Fruit fly (Drosophila melanogaster) whole organism, embryonic: ENCODE data around the gene RpS28a.
A peak's percentile ranks its signal among the peaks of the same experiment; 100 is the strongest.

ENCODE experiments used
- Aef1 ChIP-seq: fragments of 200-800 bp; sonication (Bioruptor generic); IDR thresholded peaks from 3 replicates; pipeline ENCODE4 v1.3.6; 2022; ENCODE audit warnings: missing biosample characterization, missing genetic modification characterization
- CG1024 ChIP-seq: fragments of 200-800 bp; sonication (Bioruptor generic); IDR thresholded peaks from 2 replicates; pipeline ENCODE4 v1.3.6; 2022; ENCODE audit warnings: missing biosample characterization, missing genetic modification characterization
- CG11456 ChIP-seq: fragments of 200-800 bp; sonication (Bioruptor generic); IDR thresholded peaks from 3 replicates; pipeline ENCODE4 v1.3.6; 2022; ENCODE audit warnings: missing biosample characterization, missing genetic modification characterization
- CG12219 ChIP-seq: fragments of 200-800 bp; sonication (Bioruptor generic); optimal IDR thresholded peaks from 3 replicates; lab custom pipeline; 2018; ENCODE audit warnings: missing biosample characterization, mild to moderate bottlenecking, missing genetic modification characterization
- CG12659 ChIP-seq: fragments of 200-800 bp; sonication (Bioruptor generic); optimal IDR thresholded peaks from 3 replicates; lab custom pipeline; 2017; ENCODE audit warnings: mild to moderate bottlenecking, missing biosample characterization, missing genetic modification reagents, missing genetic modification characterization
- CG13296 ChIP-seq: fragments of 200-800 bp; sonication (Bioruptor generic); optimal IDR thresholded peaks from 3 replicates; lab custom pipeline; 2018; ENCODE audit warnings: missing biosample characterization, mild to moderate bottlenecking, missing genetic modification characterization
- CG15696 ChIP-seq: fragments of 200-800 bp; sonication (Bioruptor generic); optimal IDR thresholded peaks from 2 replicates; lab custom pipeline; 2019; ENCODE audit warnings: missing biosample characterization, mild to moderate bottlenecking, missing genetic modification characterization, moderate library complexity
- CG16779 ChIP-seq: fragments of 200-800 bp; sonication (Bioruptor generic); IDR thresholded peaks from 2 replicates; pipeline ENCODE4 v1.3.6; 2022; ENCODE audit warnings: missing biosample characterization, missing genetic modification characterization
- CG18011 ChIP-seq: fragments of 200-800 bp; sonication (Bioruptor generic); optimal IDR thresholded peaks from 2 replicates; lab custom pipeline; 2017; ENCODE audit warnings: missing biosample characterization, missing genetic modification characterization, mild to moderate bottlenecking, moderate library complexity, missing genotype
- CG18262 ChIP-seq: fragments of 200-800 bp; optimal IDR thresholded peaks from 3 replicates; lab custom pipeline; 2019; ENCODE audit warnings: missing biosample characterization, mild to moderate bottlenecking, missing genetic modification characterization, moderate library complexity
- CG18599 ChIP-seq: fragments of 200-800 bp; sonication (Bioruptor generic); optimal IDR thresholded peaks from 3 replicates; lab custom pipeline; 2017; ENCODE audit warnings: missing biosample characterization, missing genetic modification characterization, mild to moderate bottlenecking, moderate library complexity, missing genetic modification reagents
- CG2116 ChIP-seq: fragments of 200-800 bp; sonication (Bioruptor generic); optimal IDR thresholded peaks from 3 replicates; lab custom pipeline; 2018; ENCODE audit warnings: missing biosample characterization, mild to moderate bottlenecking, missing genetic modification characterization
- CG2678 ChIP-seq: fragments of 200-800 bp; sonication (Bioruptor generic); optimal IDR thresholded peaks from 3 replicates; lab custom pipeline; 2019; ENCODE audit warnings: missing biosample characterization, mild to moderate bottlenecking, missing genetic modification characterization, moderate library complexity
- CG2889 ChIP-seq: fragments of 200-800 bp; sonication (Bioruptor generic); IDR thresholded peaks from 3 replicates; pipeline ENCODE4 v1.3.6; 2022; ENCODE audit warnings: missing biosample characterization, missing genetic modification characterization
- CG3847 ChIP-seq: fragments of 200-800 bp; sonication (Bioruptor generic); IDR thresholded peaks from 2 replicates; pipeline ENCODE4 v1.3.6; 2022; ENCODE audit warnings: missing biosample characterization, missing genetic modification characterization
- CG6254 ChIP-seq: fragments of 200-800 bp; sonication (Bioruptor generic); optimal IDR thresholded peaks from 3 replicates; lab custom pipeline; 2017; ENCODE audit warnings: mild to moderate bottlenecking, missing biosample characterization, missing genetic modification reagents, missing genetic modification characterization
- CG6689 ChIP-seq: fragments of 200-800 bp; sonication (Bioruptor generic); IDR thresholded peaks from 2 replicates; pipeline ENCODE4 v1.3.6; 2022; ENCODE audit warnings: missing biosample characterization, missing genetic modification characterization
- CG9437 ChIP-seq: fragments of 200-800 bp; sonication (Bioruptor generic); optimal IDR thresholded peaks from 2 replicates; lab custom pipeline; 2018; ENCODE audit warnings: missing biosample characterization, mild to moderate bottlenecking, missing genetic modification characterization
- CG9876 ChIP-seq: fragments of 200-800 bp; sonication (Bioruptor generic); optimal IDR thresholded peaks from 2 replicates; lab custom pipeline; 2016; ENCODE audit warnings: missing biosample characterization, missing genetic modification characterization
- Dad ChIP-seq: fragments of 200-800 bp; sonication (Bioruptor generic); optimal IDR thresholded peaks from 3 replicates; lab custom pipeline; 2016; ENCODE audit warnings: missing biosample characterization, missing genetic modification characterization
- Dll ChIP-seq: fragments of 200-800 bp; sonication (Bioruptor generic); IDR thresholded peaks from 4 replicates; pipeline ENCODE4 v1.3.6; 2022; ENCODE audit warnings: missing biosample characterization, missing genetic modification characterization; ENCODE audit not compliant: partially characterized antibody
- Fer3 ChIP-seq: fragments of 200-800 bp; sonication (Bioruptor generic); optimal IDR thresholded peaks from 2 replicates; lab custom pipeline; 2018; ENCODE audit warnings: missing biosample characterization, mild to moderate bottlenecking, missing genetic modification characterization, moderate library complexity
- Hr78 ChIP-seq, 2 experiments: fragments of 200-800 bp in 1 of 2; fragments of >200 bp in 1 of 2; sonication (Bioruptor generic) in 1 of 2; optimal IDR thresholded peaks; 2 replicates each; lab custom pipeline; 2017 to 2019; ENCODE audit warnings: missing biosample characterization in 2 of 2, missing genetic modification characterization in 2 of 2, mild to moderate bottlenecking in 1 of 2, moderate library complexity in 1 of 2
- Opbp ChIP-seq: fragments of 200-800 bp; sonication (Bioruptor generic); IDR thresholded peaks from 3 replicates; pipeline ENCODE4 v1.3.6; 2022; ENCODE audit warnings: missing biosample characterization, missing genetic modification characterization; ENCODE audit not compliant: partially characterized antibody
- Taf1 ChIP-seq: fragments of 200-800 bp; sonication (Bioruptor generic); IDR thresholded peaks from 2 replicates; pipeline ENCODE4 v1.3.6; 2022; ENCODE audit warnings: missing biosample characterization, missing genetic modification characterization
- Vsx1 ChIP-seq: fragments of 200-800 bp; sonication (Bioruptor generic); optimal IDR thresholded peaks from 2 replicates; lab custom pipeline; 2017; ENCODE audit warnings: missing biosample characterization, mild to moderate bottlenecking, missing genetic modification characterization, missing genetic modification reagents
- Xbp1 ChIP-seq: fragments of 200-800 bp; sonication (Bioruptor generic); optimal IDR thresholded peaks from 3 replicates; lab custom pipeline; 2016; ENCODE audit warnings: missing biosample characterization, mild to moderate bottlenecking, missing genetic modification characterization
- ac ChIP-seq: fragments of 200-800 bp; sonication (Bioruptor generic); optimal IDR thresholded peaks from 3 replicates; lab custom pipeline; 2017; ENCODE audit warnings: missing biosample characterization, mild to moderate bottlenecking, missing genetic modification characterization
- bowl ChIP-seq: fragments of 200-800 bp; sonication (Bioruptor generic); IDR thresholded peaks from 2 replicates; pipeline ENCODE4 v1.3.6; 2022; ENCODE audit warnings: missing biosample characterization, missing genetic modification characterization
- corto ChIP-seq: fragments of 200-800 bp; sonication (Bioruptor generic); optimal IDR thresholded peaks from 2 replicates; lab custom pipeline; 2016; ENCODE audit warnings: missing biosample characterization, mild to moderate bottlenecking, missing genetic modification characterization, moderate library complexity
- dan ChIP-seq: fragments of 200-800 bp; sonication (Bioruptor generic); IDR thresholded peaks from 2 replicates; pipeline ENCODE4 v1.3.6; 2022; ENCODE audit warnings: missing biosample characterization, missing genetic modification characterization
- dpn ChIP-seq, 2 experiments: fragments of 200-800 bp; sonication (Bioruptor generic); optimal IDR thresholded peaks; 3 replicates each; lab custom pipeline; 2016; ENCODE audit warnings: missing biosample characterization in 2 of 2, missing genetic modification characterization in 2 of 2
- eyg ChIP-seq: fragments of 200-800 bp; sonication (Bioruptor generic); optimal IDR thresholded peaks from 3 replicates; lab custom pipeline; 2016; ENCODE audit warnings: missing biosample characterization, missing genetic modification characterization
- fd3F ChIP-seq: fragments of 200-800 bp; sonication (Bioruptor generic); optimal IDR thresholded peaks from 2 replicates; lab custom pipeline; 2018; ENCODE audit warnings: missing biosample characterization, mild to moderate bottlenecking, missing genetic modification characterization, moderate library complexity
- ftz-f1 ChIP-seq: fragments of 200-800 bp; sonication (Bioruptor generic); optimal IDR thresholded peaks from 2 replicates; lab custom pipeline; 2016; ENCODE audit warnings: missing biosample characterization, missing genetic modification characterization
- gem ChIP-seq: fragments of 200-800 bp; sonication (Bioruptor generic); optimal IDR thresholded peaks from 2 replicates; lab custom pipeline; 2019; ENCODE audit warnings: missing biosample characterization, mild to moderate bottlenecking, missing genetic modification characterization, moderate library complexity
- gro ChIP-seq: fragments of 200-800 bp; sonication (Bioruptor generic); optimal IDR thresholded peaks from 2 replicates; lab custom pipeline; 2016; ENCODE audit warnings: missing biosample characterization, missing genetic modification characterization
- h ChIP-seq: fragments of >200 bp; optimal IDR thresholded peaks from 2 replicates; lab custom pipeline; 2017
- hbn ChIP-seq: fragments of 200-800 bp; sonication (Bioruptor generic); IDR thresholded peaks from 2 replicates; pipeline ENCODE4 v1.3.6; 2022; ENCODE audit warnings: missing biosample characterization, missing genetic modification characterization; ENCODE audit not compliant: partially characterized antibody
- hkb ChIP-seq, 2 experiments: fragments of 200-800 bp in 1 of 2; fragments of >200 bp in 1 of 2; sonication (Bioruptor generic) in 1 of 2; IDR thresholded peaks in 1 of 2; optimal IDR thresholded peaks in 1 of 2; 2 replicates each; pipeline versions ENCODE4 v1.3.6 to Lab custom; 2017 to 2022; ENCODE audit warnings: missing biosample characterization in 1 of 2, missing genetic modification characterization in 1 of 2
- hth ChIP-seq: fragments of >200 bp; optimal IDR thresholded peaks from 2 replicates; lab custom pipeline; 2017; ENCODE audit warnings: inconsistent platforms
- knrl ChIP-seq: fragments of 200-800 bp; sonication (Bioruptor generic); IDR thresholded peaks from 3 replicates; pipeline ENCODE4 v1.3.6; 2022; ENCODE audit warnings: missing biosample characterization, missing genetic modification characterization; ENCODE audit not compliant: partially characterized antibody
- nerfin-2 ChIP-seq: fragments of 200-800 bp; sonication (Bioruptor generic); IDR thresholded peaks from 2 replicates; pipeline ENCODE4 v1.3.6; 2022; ENCODE audit warnings: missing biosample characterization, missing genetic modification characterization; ENCODE audit not compliant: partially characterized antibody
- repo ChIP-seq: fragments of 200-800 bp; sonication (Bioruptor generic); optimal IDR thresholded peaks from 2 replicates; lab custom pipeline; 2016; ENCODE audit warnings: missing biosample characterization, missing genetic modification characterization
- sd ChIP-seq: fragments of 200-800 bp; sonication (Bioruptor generic); optimal IDR thresholded peaks from 3 replicates; lab custom pipeline; 2018; ENCODE audit warnings: missing biosample characterization, mild to moderate bottlenecking, missing genetic modification characterization, moderate library complexity
- slp2 ChIP-seq: fragments of 200-800 bp; sonication (Bioruptor generic); optimal IDR thresholded peaks from 2 replicates; lab custom pipeline; 2016; ENCODE audit warnings: missing biosample characterization, missing genetic modification characterization
- sob ChIP-seq: fragments of 200-800 bp; sonication (Bioruptor generic); IDR thresholded peaks from 2 replicates; pipeline ENCODE4 v1.3.6; 2022; ENCODE audit warnings: missing biosample characterization, missing genetic modification characterization
- toy ChIP-seq: fragments of 200-800 bp; sonication (Bioruptor generic); IDR thresholded peaks from 2 replicates; pipeline ENCODE4 v1.3.6; 2022; ENCODE audit warnings: missing biosample characterization, missing genetic modification characterization
- tup ChIP-seq: fragments of 200-800 bp; sonication (Bioruptor generic); optimal IDR thresholded peaks from 2 replicates; lab custom pipeline; 2016; ENCODE audit warnings: missing biosample characterization, mild to moderate bottlenecking, missing genetic modification characterization, moderate library complexity
- z ChIP-seq: fragments of 200-800 bp; sonication (Bioruptor generic); IDR thresholded peaks from 3 replicates; pipeline ENCODE4 v1.3.6; 2022; ENCODE audit warnings: missing biosample characterization, missing genetic modification characterization

Gene RpS28a

DNA sequence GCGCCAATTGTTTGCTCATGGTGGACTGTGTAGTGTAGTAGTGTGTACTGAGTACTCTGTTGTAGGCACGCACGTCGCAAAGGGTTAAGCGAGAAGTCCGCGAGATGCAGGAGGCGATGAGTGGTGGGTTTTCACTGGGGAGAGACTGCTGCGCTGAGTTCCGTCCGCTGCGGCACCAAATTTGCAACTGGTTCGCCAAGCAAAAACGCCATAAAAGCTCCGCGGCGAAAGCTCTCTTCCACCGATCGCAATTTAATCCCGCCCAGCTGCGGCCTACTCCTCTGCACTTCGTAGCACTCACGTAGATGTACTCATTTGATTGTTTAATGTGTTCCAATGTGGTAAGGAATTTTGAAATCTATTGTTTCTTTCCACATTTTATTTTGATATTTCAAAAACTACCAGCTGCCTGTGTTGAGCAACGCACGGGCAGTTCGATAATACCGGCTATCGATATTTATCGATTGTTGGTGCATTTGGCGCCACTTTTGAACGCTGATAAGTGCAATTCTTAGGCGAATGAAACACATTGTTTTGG is 7.4 kb downstream of the RpS28a start, which contains the start of gene CG7920 (continued):
- TF ChIP-seq ftz-f1 (GFP tag; lab: Kevin White, UChicago): no peak
- TF ChIP-seq CG2116: peak; percentile 75
- peak; percentile 51 for TF ChIP-seq CG18262 (tag; lab: Kevin White, UChicago)
- no peak for TF ChIP-seq Vsx1
- peak; percentile 22 for TF ChIP-seq sd (tag; lab: Kevin White, UChicago)
- TF ChIP-seq CG6254 (GFP tag; lab: Kevin White, UChicago): no peak
- no peak for TF ChIP-seq Fer3 (tag; lab: Kevin White, UChicago)
- TF ChIP-seq dan (GFP tag; lab: Robert Waterston, UW): no peak
- peak; percentile 34 for TF ChIP-seq eyg (GFP tag; lab: Kevin White, UChicago)
- TF ChIP-seq hkb (optimal IDR thresholded peaks at IDR 0.05; lab: Kevin White, UChicago): no peak
- peak; percentile 33 for TF ChIP-seq hkb (GFP tag; IDR thresholded peaks at IDR 0.05; lab: Robert Waterston, UW)
- TF ChIP-seq Aef1 (GFP tag; lab: Robert Waterston, UW): no peak
- no peak for TF ChIP-seq tup
- TF ChIP-seq Dad (GFP tag; lab: Kevin White, UChicago): no peak
- TF ChIP-seq dpn (GFP tag; optimal IDR thresholded peaks at IDR 0.05; lab: Kevin White, UChicago): peak; percentile 3 to 29
- no peak for TF ChIP-seq Taf1 (GFP tag; lab: Robert Waterston, UW)
- TF ChIP-seq hbn (GFP tag; lab: Robert Waterston, UW): peak; percentile 54; the same call in 1 of the 2 replicates
- TF ChIP-seq CG11456 (GFP tag; lab: Robert Waterston, UW): no peak
- peak; percentile 19 for TF ChIP-seq Xbp1 (GFP tag; lab: Kevin White, UChicago)
- no peak for TF ChIP-seq slp2
- peak; percentile 10 for TF ChIP-seq CG2678 (tag; lab: Kevin White, UChicago)
- TF ChIP-seq CG18011: no peak
- TF ChIP-seq h (lab: Kevin White, UChicago): no peak
- TF ChIP-seq CG9437 (GFP tag; lab: Kevin White, UChicago): no peak
- 0 out of 3 replicates have a peak, but pooled peaks have one; percentile 16 for TF ChIP-seq CG2889 (GFP tag; lab: Robert Waterston, UW)
- no peak for TF ChIP-seq corto (GFP tag; lab: Kevin White, UChicago)
- TF ChIP-seq Hr78 (GFP tag; optimal IDR thresholded peaks at IDR 0.05; lab: Kevin White, UChicago): no peak
- peak; percentile 48 for TF ChIP-seq CG13296
- TF ChIP-seq CG12659 (GFP tag; lab: Kevin White, UChicago): peak; percentile 64
- TF ChIP-seq CG15696 (tag; lab: Kevin White, UChicago): no peak
- TF ChIP-seq sob (GFP tag; lab: Robert Waterston, UW): peak; percentile 42; the same call in 1 of the 2 replicates
- no peak for TF ChIP-seq CG9876 (GFP tag; lab: Kevin White, UChicago)
- no peak for TF ChIP-seq fd3F (GFP tag; lab: Kevin White, UChicago)
- no peak for TF ChIP-seq gem
- no peak for TF ChIP-seq CG6689 (GFP tag; lab: Robert Waterston, UW)
- TF ChIP-seq knrl (GFP tag; lab: Robert Waterston, UW): peak; percentile 76
- peak; percentile 71 for TF ChIP-seq CG18599 (GFP tag; lab: Kevin White, UChicago)
- peak; percentile 75 for TF ChIP-seq Opbp
- peak; percentile 55 for TF ChIP-seq nerfin-2 (GFP tag; lab: Robert Waterston, UW)
- no peak for TF ChIP-seq hth (lab: Kevin White, UChicago)
- TF ChIP-seq ac: no peak
- no peak for TF ChIP-seq CG1024 (GFP tag; lab: Robert Waterston, UW)
- no peak for TF ChIP-seq bowl (GFP tag; lab: Robert Waterston, UW)
- peak; percentile 36; the same call in 1 of the 2 replicates for TF ChIP-seq CG3847 (GFP tag; lab: Robert Waterston, UW)
- TF ChIP-seq toy (GFP tag; lab: Robert Waterston, UW): no peak
- TF ChIP-seq gro (GFP tag; lab: Kevin White, UChicago): no peak
- TF ChIP-seq CG16779 (GFP tag; lab: Robert Waterston, UW): no peak
- peak; percentile 89 for TF ChIP-seq Dll
- no peak for TF ChIP-seq repo (GFP tag; lab: Kevin White, UChicago)
- TF ChIP-seq z: 0 out of 3 replicates have a peak, but pooled peaks have one; percentile 53
- no peak for TF ChIP-seq CG12219 (GFP tag; lab: Kevin White, UChicago)
